Fruit fly (Drosophila melanogaster) whole organism, embryonic: ENCODE data around the gene CG31926.

ENCODE experiments used
- Atf3 ChIP-seq: fragments of 200-800 bp; sonication (Bioruptor generic); optimal IDR thresholded peaks from 3 replicates; lab custom pipeline; 2016; ENCODE audit warnings: missing biosample characterization, missing genetic modification characterization
- Bdp1 ChIP-seq: fragments of 200-800 bp; sonication (Bioruptor generic); optimal IDR thresholded peaks from 3 replicates; lab custom pipeline; 2016; ENCODE audit warnings: missing biosample characterization, missing genetic modification characterization
- CG10267 ChIP-seq: fragments of 200-800 bp; sonication (Bioruptor generic); optimal IDR thresholded peaks from 2 replicates; lab custom pipeline; 2018; ENCODE audit warnings: missing biosample characterization, mild to moderate bottlenecking, missing genetic modification characterization, moderate library complexity
- CG12071 ChIP-seq: fragments of 200-800 bp; sonication (Bioruptor generic); optimal IDR thresholded peaks from 3 replicates; lab custom pipeline; 2018; ENCODE audit warnings: missing biosample characterization, mild to moderate bottlenecking, missing genetic modification characterization
- CG13296 ChIP-seq: fragments of 200-800 bp; sonication (Bioruptor generic); optimal IDR thresholded peaks from 3 replicates; lab custom pipeline; 2018; ENCODE audit warnings: missing biosample characterization, mild to moderate bottlenecking, missing genetic modification characterization
- CG14667 ChIP-seq: fragments of 200-800 bp; sonication (Bioruptor generic); IDR thresholded peaks from 2 replicates; pipeline ENCODE4 v1.3.6; 2022; ENCODE audit warnings: missing biosample characterization, missing genetic modification characterization
- CG16863 ChIP-seq: fragments of 200-800 bp; sonication (Bioruptor generic); optimal IDR thresholded peaks from 3 replicates; lab custom pipeline; 2016; ENCODE audit warnings: missing biosample characterization, missing genetic modification characterization
- CG18619 ChIP-seq: fragments of 200-800 bp; sonication (Bioruptor generic); optimal IDR thresholded peaks from 3 replicates; lab custom pipeline; 2017; ENCODE audit warnings: missing biosample characterization, mild to moderate bottlenecking, missing genetic modification characterization
- CG2120 ChIP-seq: fragments of 200-800 bp; sonication (Bioruptor generic); optimal IDR thresholded peaks from 3 replicates; lab custom pipeline; 2016; ENCODE audit warnings: missing biosample characterization, missing genetic modification characterization
- CG32767 ChIP-seq: fragments of 200-800 bp; sonication (Bioruptor generic); IDR thresholded peaks from 2 replicates; pipeline ENCODE4 v1.3.6; 2022; ENCODE audit warnings: missing biosample characterization, missing genetic modification characterization
- CG4617 ChIP-seq: fragments of 200-800 bp; sonication (Bioruptor generic); optimal IDR thresholded peaks from 3 replicates; lab custom pipeline; 2016; ENCODE audit warnings: missing biosample characterization, missing genetic modification characterization, borderline replicate concordance
- CG4707 ChIP-seq: fragments of 200-800 bp; sonication (Bioruptor generic); optimal IDR thresholded peaks from 2 replicates; lab custom pipeline; 2018; ENCODE audit warnings: missing biosample characterization, mild to moderate bottlenecking, missing genetic modification characterization, moderate library complexity
- CG4820 ChIP-seq: fragments of 200-800 bp; sonication (Bioruptor generic); optimal IDR thresholded peaks from 3 replicates; lab custom pipeline; 2016; ENCODE audit warnings: missing biosample characterization, missing genetic modification characterization
- CG5245 ChIP-seq: fragments of 200-800 bp; sonication (Bioruptor generic); optimal IDR thresholded peaks from 3 replicates; lab custom pipeline; 2016; ENCODE audit warnings: missing biosample characterization, missing genetic modification characterization
- CG6689 ChIP-seq: fragments of 200-800 bp; sonication (Bioruptor generic); IDR thresholded peaks from 2 replicates; pipeline ENCODE4 v1.3.6; 2022; ENCODE audit warnings: missing biosample characterization, missing genetic modification characterization
- CG6765 ChIP-seq: fragments of 200-800 bp; sonication (Bioruptor generic); optimal IDR thresholded peaks from 3 replicates; lab custom pipeline; 2017; ENCODE audit warnings: missing biosample characterization, mild to moderate bottlenecking, missing genetic modification characterization
- CG8478 ChIP-seq: fragments of >200 bp; optimal IDR thresholded peaks from 2 replicates; lab custom pipeline; 2018
- CG9215 ChIP-seq: fragments of 200-800 bp; sonication (Bioruptor generic); IDR thresholded peaks from 2 replicates; pipeline ENCODE4 v1.3.6; 2022; ENCODE audit warnings: missing biosample characterization, missing genetic modification characterization
- Dll ChIP-seq: fragments of 200-800 bp; sonication (Bioruptor generic); IDR thresholded peaks from 4 replicates; pipeline ENCODE4 v1.3.6; 2022; ENCODE audit warnings: missing biosample characterization, missing genetic modification characterization; ENCODE audit not compliant: partially characterized antibody
- Doc2 ChIP-seq: fragments of 200-800 bp; sonication (Bioruptor generic); IDR thresholded peaks from 2 replicates; pipeline ENCODE4 v1.3.6; 2022; ENCODE audit warnings: missing biosample characterization, missing genetic modification characterization
- Dp ChIP-seq: fragments of 200-800 bp; sonication (Bioruptor generic); optimal IDR thresholded peaks from 2 replicates; lab custom pipeline; 2018; ENCODE audit warnings: missing biosample characterization, mild to moderate bottlenecking, missing genetic modification characterization, moderate library complexity
- Fer2 ChIP-seq: fragments of 200-800 bp; sonication (Bioruptor generic); optimal IDR thresholded peaks from 2 replicates; lab custom pipeline; 2018; ENCODE audit warnings: missing biosample characterization, mild to moderate bottlenecking, missing genetic modification characterization, moderate library complexity
- HLH4C ChIP-seq: fragments of 200-800 bp; sonication (Bioruptor generic); IDR thresholded peaks from 3 replicates; pipeline ENCODE4 v1.3.6; 2022; ENCODE audit warnings: missing biosample characterization, missing genetic modification characterization; ENCODE audit not compliant: partially characterized antibody
- HLHmδ ChIP-seq: fragments of 200-800 bp; sonication (Bioruptor generic); optimal IDR thresholded peaks from 2 replicates; lab custom pipeline; 2018; ENCODE audit warnings: missing biosample characterization, mild to moderate bottlenecking, missing genetic modification characterization, moderate library complexity
- Hr39 ChIP-seq: fragments of >200 bp; optimal IDR thresholded peaks from 2 replicates; lab custom pipeline; 2017
- Lim3 ChIP-seq: fragments of 200-800 bp; sonication (Bioruptor generic); IDR thresholded peaks from 2 replicates; pipeline ENCODE4 v1.3.6; 2022; ENCODE audit warnings: missing biosample characterization, missing genetic modification characterization
- MTF-1 ChIP-seq: fragments of 200-800 bp; sonication (Bioruptor generic); optimal IDR thresholded peaks from 2 replicates; lab custom pipeline; 2018; ENCODE audit warnings: missing biosample characterization, mild to moderate bottlenecking, missing genetic modification characterization, borderline replicate concordance
- Max ChIP-seq: fragments of 200-800 bp; sonication (Bioruptor generic); optimal IDR thresholded peaks from 2 replicates; lab custom pipeline; 2016; ENCODE audit warnings: missing biosample characterization, mild to moderate bottlenecking, missing genetic modification characterization
- Mrtf ChIP-seq: fragments of 200-800 bp; sonication (Bioruptor generic); IDR thresholded peaks from 3 replicates; pipeline ENCODE4 v1.3.6; 2022; ENCODE audit warnings: missing biosample characterization, missing genetic modification characterization
- Neu2 ChIP-seq: fragments of 200-800 bp; sonication (Bioruptor generic); optimal IDR thresholded peaks from 3 replicates; lab custom pipeline; 2016; ENCODE audit warnings: missing biosample characterization, missing genetic modification characterization, borderline replicate concordance
- Oaz ChIP-seq: fragments of 200-800 bp; sonication (Bioruptor generic); IDR thresholded peaks from 2 replicates; pipeline ENCODE4 v1.3.6; 2022; ENCODE audit warnings: missing biosample characterization, missing genetic modification characterization
- Ptx1 ChIP-seq: fragments of 200-800 bp; sonication (Bioruptor generic); IDR thresholded peaks from 2 replicates; pipeline ENCODE4 v1.3.6; 2022; ENCODE audit warnings: missing biosample characterization, missing genetic modification characterization
- Ravus ChIP-seq: fragments of 200-800 bp; sonication (Bioruptor generic); IDR thresholded peaks from 2 replicates; pipeline ENCODE4 v1.3.6; 2022; ENCODE audit warnings: missing biosample characterization, missing genetic modification characterization
- Sin3A ChIP-seq: fragments of >200 bp; optimal IDR thresholded peaks from 2 replicates; lab custom pipeline; 2018
- Sox102F ChIP-seq: fragments of 200-800 bp; sonication (Bioruptor generic); optimal IDR thresholded peaks from 2 replicates; lab custom pipeline; 2018; ENCODE audit warnings: missing biosample characterization, mild to moderate bottlenecking, missing genetic modification characterization, moderate library complexity
- Sry-β ChIP-seq: fragments of 200-800 bp; sonication (Bioruptor generic); optimal IDR thresholded peaks from 2 replicates; lab custom pipeline; 2018; ENCODE audit warnings: missing biosample characterization, mild to moderate bottlenecking, missing genetic modification characterization, moderate library complexity
- Stat92E ChIP-seq, 3 experiments: fragments of >200 bp in 2 of 3; fragments of 200-800 bp in 1 of 3; sonication (Bioruptor generic) in 1 of 3; optimal IDR thresholded peaks; 2 replicates each; lab custom pipeline; 2017 to 2019; ENCODE audit warnings: missing biosample characterization in 3 of 3, missing genetic modification characterization in 3 of 3, mild to moderate bottlenecking in 1 of 3, moderate library complexity in 1 of 3
- abd-A ChIP-seq: fragments of 200-800 bp; sonication (Bioruptor generic); optimal IDR thresholded peaks from 3 replicates; lab custom pipeline; 2019; ENCODE audit warnings: missing biosample characterization, mild to moderate bottlenecking, missing genetic modification characterization, moderate library complexity
- cas ChIP-seq: fragments of 200-800 bp; sonication (Bioruptor generic); IDR thresholded peaks from 2 replicates; pipeline ENCODE4 v1.3.6; 2022; ENCODE audit warnings: missing biosample characterization, missing genetic modification characterization
- dimm ChIP-seq: fragments of 200-800 bp; sonication (Bioruptor generic); IDR thresholded peaks from 2 replicates; pipeline ENCODE4 v1.3.6; 2022; ENCODE audit warnings: missing biosample characterization, missing genetic modification characterization
- gfzf ChIP-seq: fragments of 200-800 bp; sonication (Bioruptor generic); optimal IDR thresholded peaks from 2 replicates; lab custom pipeline; 2016; ENCODE audit warnings: missing biosample characterization, mild to moderate bottlenecking, missing genetic modification characterization, moderate library complexity
- jigr1 ChIP-seq: fragments of 200-800 bp; sonication (Bioruptor generic); IDR thresholded peaks from 3 replicates; pipeline ENCODE4 v1.3.6; 2022; ENCODE audit warnings: missing biosample characterization, missing genetic modification characterization
- kay ChIP-seq: fragments of 200-800 bp; sonication (Bioruptor generic); optimal IDR thresholded peaks from 2 replicates; lab custom pipeline; 2016; ENCODE audit warnings: missing biosample characterization, missing genetic modification characterization
- ken ChIP-seq: fragments of 200-800 bp; sonication (Bioruptor generic); IDR thresholded peaks from 3 replicates; pipeline ENCODE4 v1.3.6; 2022; ENCODE audit warnings: missing biosample characterization, missing genetic modification characterization
- klu ChIP-seq: fragments of 200-800 bp; sonication (Bioruptor generic); IDR thresholded peaks from 2 replicates; pipeline ENCODE4 v1.3.6; 2022; ENCODE audit warnings: missing biosample characterization, missing genetic modification characterization
- pho ChIP-seq: fragments of 200-800 bp; sonication (Bioruptor generic); optimal IDR thresholded peaks from 2 replicates; lab custom pipeline; 2016; ENCODE audit warnings: missing biosample characterization, missing genetic modification characterization
- slbo ChIP-seq: fragments of 200-800 bp; sonication (Bioruptor generic); IDR thresholded peaks from 2 replicates; pipeline ENCODE4 v1.3.6; 2022; ENCODE audit warnings: missing biosample characterization, missing genetic modification characterization
- sna ChIP-seq: fragments of 200-800 bp; sonication (Bioruptor generic); IDR thresholded peaks from 2 replicates; pipeline ENCODE4 v1.3.6; 2022; ENCODE audit warnings: missing biosample characterization, missing genetic modification characterization; ENCODE audit not compliant: partially characterized antibody
- stwl ChIP-seq: fragments of 200-800 bp; sonication (Bioruptor generic); optimal IDR thresholded peaks from 3 replicates; lab custom pipeline; 2018; ENCODE audit warnings: missing biosample characterization, mild to moderate bottlenecking, missing genetic modification characterization, moderate library complexity
- tap ChIP-seq: fragments of 200-800 bp; optimal IDR thresholded peaks from 3 replicates; lab custom pipeline; 2019; ENCODE audit warnings: missing biosample characterization, mild to moderate bottlenecking, missing genetic modification characterization, moderate library complexity
- z ChIP-seq: fragments of 200-800 bp; sonication (Bioruptor generic); IDR thresholded peaks from 3 replicates; pipeline ENCODE4 v1.3.6; 2022; ENCODE audit warnings: missing biosample characterization, missing genetic modification characterization

The CG31926 gene

dm6 chr2L:1485975-1486665 is 9.1 kb upstream of the CG31926 start (continued):
- TF ChIP-seq Lim3 (GFP tag; lab: Robert Waterston, UW), result no peak
- no peak for TF ChIP-seq HLHmδ (GFP tag; lab: Kevin White, UChicago)
- TF ChIP-seq CG16863, result no peak
- TF ChIP-seq Doc2 (GFP tag; lab: Robert Waterston, UW), result no peak
- TF ChIP-seq CG13296 (GFP tag; lab: Kevin White, UChicago), result no peak
- no peak for TF ChIP-seq CG8478 (lab: Kevin White, UChicago)
- TF ChIP-seq tap, result no peak
- TF ChIP-seq CG4707 (GFP tag; lab: Kevin White, UChicago), result no peak
- no peak for TF ChIP-seq jigr1 (GFP tag; lab: Robert Waterston, UW)
- no peak for TF ChIP-seq CG4820 (GFP tag; lab: Kevin White, UChicago)
- TF ChIP-seq CG32767 (GFP tag; lab: Robert Waterston, UW), result no peak
- TF ChIP-seq stwl, result no peak
- peak; percentile 10; the same call in 1 of the 2 replicates for TF ChIP-seq CG9215 (GFP tag; lab: Robert Waterston, UW)
- TF ChIP-seq Oaz (GFP tag; lab: Robert Waterston, UW), result no peak
- TF ChIP-seq CG10267 (tag; lab: Kevin White, UChicago), result no peak
- TF ChIP-seq Sry-β (GFP tag; lab: Kevin White, UChicago), result no peak
- TF ChIP-seq CG18619 (GFP tag; lab: Kevin White, UChicago), result no peak
- peak; percentile 21; the same call in 1 of the 2 replicates for TF ChIP-seq CG14667 (GFP tag; lab: Robert Waterston, UW)
- TF ChIP-seq pho, result no peak
- no peak for TF ChIP-seq sna (GFP tag; lab: Robert Waterston, UW)
- no peak for TF ChIP-seq ken (GFP tag; lab: Robert Waterston, UW)
- TF ChIP-seq cas (GFP tag; lab: Robert Waterston, UW), result no peak
- TF ChIP-seq klu (GFP tag; lab: Robert Waterston, UW), result no peak
- no peak for TF ChIP-seq Max (GFP tag; lab: Kevin White, UChicago)
- no peak for TF ChIP-seq Fer2 (tag; lab: Kevin White, UChicago)
- no peak for TF ChIP-seq Ravus
- TF ChIP-seq Bdp1, result no peak
- no peak for TF ChIP-seq z
- no peak for TF ChIP-seq Dp (GFP tag; lab: Kevin White, UChicago)
- TF ChIP-seq MTF-1, result no peak
- no peak for TF ChIP-seq kay
- no peak for TF ChIP-seq Atf3
- TF ChIP-seq Ptx1 (GFP tag; lab: Robert Waterston, UW), result no peak
- TF ChIP-seq gfzf (GFP tag; lab: Kevin White, UChicago), result no peak
- TF ChIP-seq CG5245 (GFP tag; lab: Kevin White, UChicago), result no peak
- peak; percentile 44; the same call in 1 of the 2 replicates for TF ChIP-seq CG6689 (GFP tag; lab: Robert Waterston, UW)
- TF ChIP-seq HLH4C (GFP tag; lab: Robert Waterston, UW), result no peak
- TF ChIP-seq Sin3A (lab: Kevin White, UChicago), result no peak
- TF ChIP-seq Mrtf, result no peak
- TF ChIP-seq abd-A (tag; lab: Kevin White, UChicago), result no peak
- no peak for TF ChIP-seq slbo (GFP tag; lab: Robert Waterston, UW)
- no peak for TF ChIP-seq CG6765 (GFP tag; lab: Kevin White, UChicago)
- no peak for TF ChIP-seq Neu2 (GFP tag; lab: Kevin White, UChicago)
- no peak for TF ChIP-seq Stat92E (GFP tag; optimal IDR thresholded peaks at IDR 0.05; lab: Kevin White, UChicago)
- TF ChIP-seq Sox102F, result no peak
- no peak for TF ChIP-seq Dll
- TF ChIP-seq CG4617 (GFP tag; lab: Kevin White, UChicago), result no peak
- TF ChIP-seq CG12071 (GFP tag; lab: Kevin White, UChicago), result no peak
- no peak for TF ChIP-seq CG2120
- no peak for TF ChIP-seq Hr39 (lab: Kevin White, UChicago)
- 0 out of 2 replicates have a peak, but pooled peaks have one; percentile 19 for TF ChIP-seq dimm (GFP tag; lab: Robert Waterston, UW)
